Worm (Caenorhabditis elegans): ENCODE data around the gene ace-3.
A peak's percentile ranks its signal among the peaks of the same experiment; 100 is the strongest.

Gene ace-3

DNA sequence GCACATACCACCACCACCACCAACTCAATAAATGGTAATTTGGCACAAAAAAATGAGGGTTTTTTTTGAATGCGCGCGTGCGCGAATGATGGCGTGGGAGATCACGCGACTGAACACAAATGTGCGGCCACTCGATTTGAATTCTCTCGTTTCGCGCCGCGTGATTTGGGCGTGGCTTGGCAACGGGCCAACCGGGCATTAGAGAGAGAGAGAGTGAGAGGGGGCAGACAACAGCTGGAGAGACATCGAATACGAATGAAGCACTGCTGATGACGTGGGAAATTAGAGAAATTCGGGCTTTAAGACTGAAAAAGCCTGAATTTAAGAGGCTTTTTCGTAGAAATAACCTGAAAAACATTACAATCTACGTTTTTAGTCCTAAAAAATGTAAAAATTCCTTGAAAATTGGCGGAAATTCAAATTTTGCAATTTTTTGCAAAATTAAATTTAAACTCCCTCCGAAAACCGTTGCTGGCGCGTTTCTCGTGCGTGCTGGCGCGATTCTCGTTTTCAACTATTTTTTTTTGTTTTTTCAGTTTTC, 46.0 kb downstream of the ace-3 start (continued):
- peak; percentile 96 for TF ChIP-seq atf-7 (tag; optimal IDR thresholded peaks at IDR 0.05)
- TF ChIP-seq ceh-27 (GFP tag; optimal IDR thresholded peaks at IDR 0.05), result peak; percentile 88
- TF ChIP-seq pha-4 (tag; optimal IDR thresholded peaks at IDR 0.05), result no peak
- TF ChIP-seq unc-62 (GFP tag; optimal IDR thresholded peaks at IDR 0.05), result no peak
- peak; percentile 52 for TF ChIP-seq rcor-1 (GFP tag; IDR thresholded peaks at IDR 0.05)
- no peak for TF ChIP-seq hlh-12 (tag; optimal IDR thresholded peaks at IDR 0.05)
- peak; percentile 77 for TF ChIP-seq hsf-1 (GFP tag; IDR thresholded peaks at IDR 0.05)
- peak; percentile 97 for TF ChIP-seq lin-40 (tag; optimal IDR thresholded peaks at IDR 0.05)
- peak; percentile 89 for TF ChIP-seq F22D6.2 (tag; optimal IDR thresholded peaks at IDR 0.05)
- peak; percentile 76; the same call in 1 of the 2 replicates for TF ChIP-seq ceh-58 (GFP tag; IDR thresholded peaks at IDR 0.05)
- no peak for TF ChIP-seq nfya-1 (tag; optimal IDR thresholded peaks at IDR 0.05; ENCODE audit: borderline replicate concordance, insufficient read depth)
- TF ChIP-seq B0019.2 (GFP tag; conservative IDR thresholded peaks at IDR 0.05), result peak; percentile 68
- TF ChIP-seq tlf-1 (GFP tag; optimal IDR thresholded peaks at IDR 0.05), result peak; percentile 96
- TF ChIP-seq lsy-27 (tag; optimal IDR thresholded peaks at IDR 0.05; ENCODE audit: borderline replicate concordance, insufficient read depth), result no peak
- TF ChIP-seq F33H1.4 (GFP tag; IDR thresholded peaks at IDR 0.05), result peak; percentile 57
- TF ChIP-seq ceh-40 (GFP tag; IDR thresholded peaks at IDR 0.05), result peak; percentile 52; the same call in 1 of the 2 replicates
- peak; percentile 98 for TF ChIP-seq lin-54 (GFP tag; optimal IDR thresholded peaks at IDR 0.05)
- TF ChIP-seq K12H6.12 (tag; optimal IDR thresholded peaks at IDR 0.05), result peak; percentile 88
- TF ChIP-seq zim-3 (tag; optimal IDR thresholded peaks at IDR 0.05), result peak; percentile 88
- TF ChIP-seq tbp1 (GFP tag; optimal IDR thresholded peaks at IDR 0.05), result peak; percentile 66
- peak; percentile 79 for TF ChIP-seq F39B2.1 (GFP tag; IDR thresholded peaks at IDR 0.05)
- TF ChIP-seq ama-1 (optimal IDR thresholded peaks at IDR 0.05), result no peak
- TF ChIP-seq ama-1 (GFP tag; optimal IDR thresholded peaks at IDR 0.05), result peak; percentile 45
- TF ChIP-seq ztf-26 (tag; optimal IDR thresholded peaks at IDR 0.05), result peak; percentile 95
- TF ChIP-seq attf-5 (GFP tag; optimal IDR thresholded peaks at IDR 0.05), result peak; percentile 96
- TF ChIP-seq B0261.1 (tag; optimal IDR thresholded peaks at IDR 0.05), result peak; percentile 31
- TF ChIP-seq Y67H2A.10 (GFP tag; conservative IDR thresholded peaks at IDR 0.05), result peak; percentile 82
- peak in 1 of 2 experiments; percentile 40 for TF ChIP-seq rec-8 (tag; optimal IDR thresholded peaks at IDR 0.05)
- TF ChIP-seq D2030.7 (GFP tag; IDR thresholded peaks at IDR 0.05), result peak; percentile 77
- 0 out of 2 replicates have a peak, but pooled peaks have one; percentile 63 for TF ChIP-seq ztf-25 (GFP tag; IDR thresholded peaks at IDR 0.05)
- no peak for TF ChIP-seq Y53F4B.3 (GFP tag; IDR thresholded peaks at IDR 0.05)
- peak; percentile 82 for TF ChIP-seq lir-1 (GFP tag; conservative IDR thresholded peaks at IDR 0.05)
- peak; percentile 91 for TF ChIP-seq ztf-3 (GFP tag; optimal IDR thresholded peaks at IDR 0.05)
- TF ChIP-seq dpff-1 (tag; optimal IDR thresholded peaks at IDR 0.05), result peak; percentile 69
- TF ChIP-seq ceh-79 (tag; optimal IDR thresholded peaks at IDR 0.05), result peak; percentile 88
- peak; percentile 92 for TF ChIP-seq dpl-1 (GFP tag; optimal IDR thresholded peaks at IDR 0.05)
- TF ChIP-seq attf-3 (GFP tag; conservative IDR thresholded peaks at IDR 0.05), result peak; percentile 65
- peak; percentile 96 for TF ChIP-seq nfyb-1 (GFP tag; IDR thresholded peaks at IDR 0.05)
- peak; percentile 80 for TF ChIP-seq Y95B8A.8 (GFP tag; IDR thresholded peaks at IDR 0.05)
- TF ChIP-seq cebp-2 (GFP tag; IDR thresholded peaks at IDR 0.05), result 0 out of 2 replicates have a peak, but pooled peaks have one; percentile 44
- TF ChIP-seq sptf-2 (GFP tag; optimal IDR thresholded peaks at IDR 0.05), result no peak
- peak; percentile 70 for TF ChIP-seq Y56A3A.18 (GFP tag; IDR thresholded peaks at IDR 0.05)
- peak; percentile 96 for TF ChIP-seq dox-1 (GFP tag; IDR thresholded peaks at IDR 0.05)
- peak; percentile 65 for TF ChIP-seq nhr-27 (tag; optimal IDR thresholded peaks at IDR 0.05)
- TF ChIP-seq F49E8.2 (tag; optimal IDR thresholded peaks at IDR 0.05; ENCODE audit: insufficient read depth), result peak; percentile 35
- no peak for TF ChIP-seq ccch-3 (GFP tag; optimal IDR thresholded peaks at IDR 0.05)
- no peak for TF ChIP-seq rpc-1 (optimal IDR thresholded peaks at IDR 0.05)
- no peak for TF ChIP-seq rpc-1 (tag; optimal IDR thresholded peaks at IDR 0.05)
- TF ChIP-seq ztf-18 (tag; optimal IDR thresholded peaks at IDR 0.05), result peak; percentile 96

Measured in whole organism, young adult.